Fruit fly (Drosophila melanogaster) whole organism, embryonic: Measurements from ENCODE around the gene CG32260.

Experiments used
- Asciz ChIP-seq: fragments of 200-800 bp; sonication (Bioruptor generic); optimal IDR thresholded peaks from 2 replicates; lab custom pipeline; 2017; ENCODE audit warnings: missing biosample characterization, mild to moderate bottlenecking, missing genetic modification characterization, missing genetic modification reagents
- Atf6 ChIP-seq: fragments of 200-800 bp; sonication (Bioruptor generic); IDR thresholded peaks from 2 replicates; pipeline ENCODE4 v1.3.6; 2022; ENCODE audit warnings: missing biosample characterization, missing genetic modification characterization
- Awh ChIP-seq: fragments of 200-800 bp; sonication (Bioruptor generic); IDR thresholded peaks from 2 replicates; pipeline ENCODE4, ENCODE4 v1.3.6; 2022; ENCODE audit warnings: missing biosample characterization, missing genetic modification characterization
- CG11398 ChIP-seq: fragments of 200-800 bp; sonication (Bioruptor generic); optimal IDR thresholded peaks from 2 replicates; lab custom pipeline; 2016; ENCODE audit warnings: missing biosample characterization, missing genetic modification characterization
- CG12744 ChIP-seq: fragments of 200-800 bp; sonication (Bioruptor generic); optimal IDR thresholded peaks from 2 replicates; lab custom pipeline; 2016; ENCODE audit warnings: missing biosample characterization, missing genetic modification characterization
- CG13287 ChIP-seq: fragments of 200-800 bp; sonication (Bioruptor generic); IDR thresholded peaks from 2 replicates; pipeline ENCODE4 v1.3.6; 2022; ENCODE audit warnings: missing biosample characterization, missing genetic modification characterization; ENCODE audit not compliant: partially characterized antibody
- CG15479 ChIP-seq: fragments of 200-800 bp; sonication (Bioruptor generic); optimal IDR thresholded peaks from 3 replicates; lab custom pipeline; 2019; ENCODE audit warnings: missing biosample characterization, mild to moderate bottlenecking, missing genetic modification characterization, moderate library complexity
- CG17359 ChIP-seq: fragments of 200-800 bp; sonication (Bioruptor generic); optimal IDR thresholded peaks from 3 replicates; lab custom pipeline; 2018; ENCODE audit warnings: missing biosample characterization, mild to moderate bottlenecking, missing genetic modification characterization, moderate library complexity
- CG17612 ChIP-seq: fragments of 200-800 bp; sonication (Bioruptor generic); IDR thresholded peaks from 2 replicates; pipeline ENCODE4 v1.3.6; 2022; ENCODE audit warnings: missing biosample characterization, missing genetic modification characterization
- CG2678 ChIP-seq: fragments of 200-800 bp; sonication (Bioruptor generic); optimal IDR thresholded peaks from 3 replicates; lab custom pipeline; 2019; ENCODE audit warnings: missing biosample characterization, mild to moderate bottlenecking, missing genetic modification characterization, moderate library complexity
- CG3065 ChIP-seq: fragments of 200-800 bp; sonication (Bioruptor generic); optimal IDR thresholded peaks from 2 replicates; lab custom pipeline; 2016; ENCODE audit warnings: missing biosample characterization, missing genetic modification characterization
- CG4424 ChIP-seq: fragments of 200-800 bp; sonication (Bioruptor generic); optimal IDR thresholded peaks from 3 replicates; lab custom pipeline; 2016; ENCODE audit warnings: missing biosample characterization, missing genetic modification characterization
- CG7271 ChIP-seq: fragments of 200-800 bp; sonication (Bioruptor generic); optimal IDR thresholded peaks from 2 replicates; lab custom pipeline; 2018; ENCODE audit warnings: missing biosample characterization, mild to moderate bottlenecking, missing genetic modification characterization, moderate library complexity
- CG9797 ChIP-seq: fragments of 200-800 bp; sonication (Bioruptor generic); optimal IDR thresholded peaks from 3 replicates; lab custom pipeline; 2018; ENCODE audit warnings: missing biosample characterization, mild to moderate bottlenecking, missing genetic modification characterization
- CG9932 ChIP-seq: fragments of 200-800 bp; sonication (Bioruptor generic); IDR thresholded peaks from 2 replicates; pipeline ENCODE4 v1.3.6; 2022; ENCODE audit warnings: missing biosample characterization, missing genetic modification characterization
- CTCF ChIP-seq: fragments of 200-800 bp; sonication (Bioruptor generic); optimal IDR thresholded peaks from 2 replicates; lab custom pipeline; 2017; ENCODE audit warnings: missing biosample characterization, mild to moderate bottlenecking, missing genetic modification characterization, moderate library complexity
- CkIIα-i1 ChIP-seq: fragments of 200-800 bp; sonication (Bioruptor generic); IDR thresholded peaks from 2 replicates; pipeline ENCODE4 v1.3.6; 2022; ENCODE audit warnings: missing biosample characterization, missing genetic modification characterization
- Dll ChIP-seq: fragments of 200-800 bp; sonication (Bioruptor generic); IDR thresholded peaks from 4 replicates; pipeline ENCODE4 v1.3.6; 2022; ENCODE audit warnings: missing biosample characterization, missing genetic modification characterization; ENCODE audit not compliant: partially characterized antibody
- Doc2 ChIP-seq: fragments of 200-800 bp; sonication (Bioruptor generic); IDR thresholded peaks from 2 replicates; pipeline ENCODE4 v1.3.6; 2022; ENCODE audit warnings: missing biosample characterization, missing genetic modification characterization
- E2f2 ChIP-seq: fragments of 200-800 bp; sonication (Bioruptor generic); IDR thresholded peaks from 2 replicates; pipeline ENCODE4 v1.3.6; 2022; ENCODE audit warnings: missing biosample characterization, missing genetic modification characterization
- ERR ChIP-seq: fragments of 200-800 bp; sonication (Bioruptor generic); optimal IDR thresholded peaks from 2 replicates; lab custom pipeline; 2016; ENCODE audit warnings: missing biosample characterization, missing genetic modification characterization
- Ets65A ChIP-seq: fragments of 200-800 bp; sonication (Bioruptor generic); peaks from one replicate; lab custom pipeline; 2016; ENCODE audit warnings: missing biosample characterization, missing genetic modification characterization
- HmgZ ChIP-seq: fragments of 200-800 bp; sonication (Bioruptor generic); optimal IDR thresholded peaks from 2 replicates; lab custom pipeline; 2018; ENCODE audit warnings: missing biosample characterization, mild to moderate bottlenecking, missing genetic modification characterization
- Hmx ChIP-seq: fragments of 200-800 bp; sonication (Bioruptor generic); optimal IDR thresholded peaks from 2 replicates; lab custom pipeline; 2016; ENCODE audit warnings: missing biosample characterization, missing genetic modification characterization
- Jarid2 ChIP-seq: fragments of 200-800 bp; sonication (Bioruptor generic); optimal IDR thresholded peaks from 3 replicates; lab custom pipeline; 2017; ENCODE audit warnings: mild to moderate bottlenecking, missing biosample characterization, missing genetic modification reagents, missing genetic modification characterization
- Myb ChIP-seq: fragments of 200-800 bp; sonication (Bioruptor generic); optimal IDR thresholded peaks from 2 replicates; lab custom pipeline; 2016; ENCODE audit warnings: missing biosample characterization, missing genetic modification characterization
- NfI ChIP-seq: fragments of 200-800 bp; sonication (Bioruptor generic); optimal IDR thresholded peaks from 3 replicates; lab custom pipeline; 2018; ENCODE audit warnings: missing biosample characterization, mild to moderate bottlenecking, missing genetic modification characterization, moderate library complexity
- PHDP ChIP-seq: fragments of 200-800 bp; sonication (Bioruptor generic); optimal IDR thresholded peaks from 3 replicates; lab custom pipeline; 2018; ENCODE audit warnings: missing biosample characterization, mild to moderate bottlenecking, missing genetic modification characterization, moderate library complexity
- Rx ChIP-seq: fragments of 200-800 bp; sonication (Bioruptor generic); IDR thresholded peaks from 2 replicates; pipeline ENCODE4 v1.3.6; 2022; ENCODE audit warnings: missing biosample characterization, missing genetic modification characterization
- YL-1 ChIP-seq: fragments of 200-800 bp; sonication (Bioruptor generic); optimal IDR thresholded peaks from 3 replicates; lab custom pipeline; 2017; ENCODE audit warnings: missing biosample characterization, mild to moderate bottlenecking, missing genetic modification characterization
- ato ChIP-seq: fragments of 200-800 bp; sonication (Bioruptor generic); IDR thresholded peaks from 2 replicates; pipeline ENCODE4 v1.3.6; 2022; ENCODE audit warnings: missing biosample characterization, missing genetic modification characterization; ENCODE audit not compliant: partially characterized antibody
- bcd ChIP-seq: fragments of 200-800 bp; sonication (Bioruptor generic); optimal IDR thresholded peaks from 2 replicates; lab custom pipeline; 2017; ENCODE audit warnings: missing biosample characterization, mild to moderate bottlenecking, missing genetic modification characterization
- cad ChIP-seq: fragments of >200 bp; optimal IDR thresholded peaks from 2 replicates; lab custom pipeline; 2017; ENCODE audit warnings: missing biosample characterization, missing genetic modification characterization
- disco-r ChIP-seq: fragments of 200-800 bp; sonication (Bioruptor generic); optimal IDR thresholded peaks from 2 replicates; lab custom pipeline; 2016; ENCODE audit warnings: missing biosample characterization, missing genetic modification characterization
- ewg ChIP-seq: fragments of 200-800 bp; sonication (Bioruptor generic); optimal IDR thresholded peaks from 3 replicates; lab custom pipeline; 2017; ENCODE audit warnings: mild to moderate bottlenecking, missing biosample characterization, missing genetic modification reagents, missing genetic modification characterization
- ftz-f1 ChIP-seq: fragments of 200-800 bp; sonication (Bioruptor generic); optimal IDR thresholded peaks from 2 replicates; lab custom pipeline; 2016; ENCODE audit warnings: missing biosample characterization, missing genetic modification characterization
- gro ChIP-seq: fragments of 200-800 bp; sonication (Bioruptor generic); optimal IDR thresholded peaks from 2 replicates; lab custom pipeline; 2016; ENCODE audit warnings: missing biosample characterization, missing genetic modification characterization
- her ChIP-seq: fragments of 200-800 bp; sonication (Bioruptor generic); optimal IDR thresholded peaks from 2 replicates; lab custom pipeline; 2016; ENCODE audit warnings: missing biosample characterization, missing genetic modification characterization
- maf-S ChIP-seq: fragments of 200-800 bp; sonication (Bioruptor generic); optimal IDR thresholded peaks from 2 replicates; lab custom pipeline; 2016; ENCODE audit warnings: missing biosample characterization, missing genetic modification characterization
- mam ChIP-seq: fragments of 200-800 bp; sonication (Bioruptor generic); optimal IDR thresholded peaks from 3 replicates; lab custom pipeline; 2016; ENCODE audit warnings: missing biosample characterization, missing genetic modification characterization
- mld ChIP-seq: fragments of 200-800 bp; sonication (Bioruptor generic); IDR thresholded peaks from 3 replicates; pipeline ENCODE4 v1.3.6; 2022; ENCODE audit warnings: missing biosample characterization, missing genetic modification characterization; ENCODE audit not compliant: partially characterized antibody
- nerfin-1 ChIP-seq: fragments of 200-800 bp; sonication (Bioruptor generic); optimal IDR thresholded peaks from 3 replicates; lab custom pipeline; 2019; ENCODE audit warnings: missing biosample characterization, mild to moderate bottlenecking, missing genetic modification characterization, moderate library complexity
- onecut ChIP-seq: fragments of 200-800 bp; sonication (Bioruptor generic); IDR thresholded peaks from 2 replicates; pipeline ENCODE4 v1.3.6; 2022; ENCODE audit warnings: missing biosample characterization, missing genetic modification characterization
- otp ChIP-seq: fragments of 200-800 bp; sonication (Bioruptor generic); IDR thresholded peaks from 3 replicates; pipeline ENCODE4, ENCODE4 v1.3.6; 2022; ENCODE audit warnings: missing biosample characterization, missing genetic modification characterization
- row ChIP-seq: fragments of 200-800 bp; sonication (Bioruptor generic); IDR thresholded peaks from 3 replicates; pipeline ENCODE4 v1.3.6; 2022; ENCODE audit warnings: missing biosample characterization, missing genetic modification characterization
- sens-2 ChIP-seq: fragments of 200-800 bp; sonication (Bioruptor generic); IDR thresholded peaks from 2 replicates; pipeline ENCODE4 v1.3.6; 2022; ENCODE audit warnings: missing biosample characterization, missing genetic modification characterization
- seq ChIP-seq: fragments of 200-800 bp; sonication (Bioruptor generic); IDR thresholded peaks from 2 replicates; pipeline ENCODE4 v1.3.6; 2022; ENCODE audit warnings: missing biosample characterization, missing genetic modification characterization
- sna ChIP-seq: fragments of 200-800 bp; sonication (Bioruptor generic); IDR thresholded peaks from 2 replicates; pipeline ENCODE4 v1.3.6; 2022; ENCODE audit warnings: missing biosample characterization, missing genetic modification characterization; ENCODE audit not compliant: partially characterized antibody
- unpg ChIP-seq: fragments of 200-800 bp; sonication (Bioruptor generic); optimal IDR thresholded peaks from 3 replicates; lab custom pipeline; 2018; ENCODE audit warnings: missing biosample characterization, mild to moderate bottlenecking, missing genetic modification characterization, moderate library complexity
- wor ChIP-seq: fragments of 200-800 bp; sonication (Bioruptor generic); IDR thresholded peaks from 2 replicates; pipeline ENCODE4 v1.3.6; 2022; ENCODE audit warnings: missing biosample characterization, missing genetic modification characterization

The CG32260 gene

dm6 chr3L:4138804-4139521 is 3.2 kb upstream of the CG32260 start, which contains the start of the genes Rop and Ras64B:
Gene Rop (minus strand): TSS chr3L:4138996.
Gene Ras64B (plus strand): TSS chr3L:4139076.
- TF ChIP-seq Rx (GFP tag; lab: Robert Waterston, UW): no peak
- TF ChIP-seq CG9932 (GFP tag; lab: Robert Waterston, UW): peak; percentile 52
- peak; percentile 81 for TF ChIP-seq Dll
- no peak for TF ChIP-seq Doc2 (GFP tag; lab: Robert Waterston, UW)
- 0 out of 3 replicates have a peak, but pooled peaks have one; percentile 10 for TF ChIP-seq otp (GFP tag; lab: Robert Waterston, UW)
- TF ChIP-seq ftz-f1: peak; percentile 96
- peak; percentile 91 for TF ChIP-seq CG13287 (GFP tag; lab: Robert Waterston, UW)
- no peak for TF ChIP-seq CG4424 (GFP tag; lab: Kevin White, UChicago)
- no peak for TF ChIP-seq CG12744 (GFP tag; lab: Kevin White, UChicago)
- peak; percentile 29 for TF ChIP-seq CTCF (GFP tag; lab: Kevin White, UChicago)
- peak; percentile 53 for TF ChIP-seq gro (GFP tag; lab: Kevin White, UChicago)
- TF ChIP-seq ato (GFP tag; lab: Robert Waterston, UW): peak; percentile 66
- peak; percentile 89 for TF ChIP-seq Ets65A (GFP tag; lab: Kevin White, UChicago)
- TF ChIP-seq Hmx: no peak
- TF ChIP-seq mam (GFP tag; lab: Kevin White, UChicago): no peak
- TF ChIP-seq NfI (GFP tag; lab: Kevin White, UChicago): peak; percentile 3
- no peak for TF ChIP-seq Atf6 (GFP tag; lab: Robert Waterston, UW)
- TF ChIP-seq disco-r (GFP tag; lab: Kevin White, UChicago): no peak
- TF ChIP-seq YL-1 (GFP tag; lab: Kevin White, UChicago): peak; percentile 99
- peak; percentile 1 for TF ChIP-seq CG7271 (tag; lab: Kevin White, UChicago)
- peak; percentile 62 for TF ChIP-seq Myb (GFP tag; lab: Kevin White, UChicago)
- TF ChIP-seq PHDP: peak; percentile 47
- no peak for TF ChIP-seq CG15479
- TF ChIP-seq unpg (GFP tag; lab: Kevin White, UChicago): peak; percentile 29
- TF ChIP-seq bcd (GFP tag; lab: Kevin White, UChicago): no peak
- TF ChIP-seq CG2678: no peak
- peak; percentile 58 for TF ChIP-seq E2f2 (GFP tag; lab: Robert Waterston, UW)
- peak; percentile 14 for TF ChIP-seq CG11398
- no peak for TF ChIP-seq maf-S (GFP tag; lab: Kevin White, UChicago)
- peak; percentile 89 for TF ChIP-seq HmgZ (tag; lab: Kevin White, UChicago)
- TF ChIP-seq CG9797 (GFP tag; lab: Kevin White, UChicago): peak; percentile 96
- TF ChIP-seq her (GFP tag; lab: Kevin White, UChicago): peak; percentile 17
- TF ChIP-seq CG3065 (GFP tag; lab: Kevin White, UChicago): no peak
- TF ChIP-seq CG17359 (tag; lab: Kevin White, UChicago): peak; percentile 5
- peak; percentile 22 for TF ChIP-seq ERR
- no peak for TF ChIP-seq wor (GFP tag; lab: Robert Waterston, UW)
- no peak for TF ChIP-seq cad
- TF ChIP-seq mld (GFP tag; lab: Robert Waterston, UW): peak; percentile 52; the same call in 1 of the 3 replicates
- TF ChIP-seq CG17612 (GFP tag; lab: Robert Waterston, UW): no peak
- peak; percentile 71 for TF ChIP-seq sna
- TF ChIP-seq seq (GFP tag; lab: Robert Waterston, UW): no peak
- TF ChIP-seq Asciz (GFP tag; lab: Kevin White, UChicago): no peak
- TF ChIP-seq onecut (GFP tag; lab: Robert Waterston, UW): 0 out of 2 replicates have a peak, but pooled peaks have one; percentile 1
- peak; percentile 39 for TF ChIP-seq nerfin-1 (tag; lab: Kevin White, UChicago)
- TF ChIP-seq Jarid2 (GFP tag; lab: Kevin White, UChicago): peak; percentile 62
- no peak for TF ChIP-seq sens-2 (GFP tag; lab: Robert Waterston, UW)
- TF ChIP-seq Awh (GFP tag; lab: Robert Waterston, UW): no peak
- peak; percentile 5 for TF ChIP-seq ewg
- peak; percentile 39; the same call in 1 of the 3 replicates for TF ChIP-seq row (GFP tag; lab: Robert Waterston, UW)
- TF ChIP-seq CkIIα-i1 (GFP tag; lab: Robert Waterston, UW): 0 out of 2 replicates have a peak, but pooled peaks have one; percentile 12
